Fruit fly (Drosophila melanogaster): Measurements from ENCODE around the gene Dhc64C.

Dhc64C gene

DNA sequence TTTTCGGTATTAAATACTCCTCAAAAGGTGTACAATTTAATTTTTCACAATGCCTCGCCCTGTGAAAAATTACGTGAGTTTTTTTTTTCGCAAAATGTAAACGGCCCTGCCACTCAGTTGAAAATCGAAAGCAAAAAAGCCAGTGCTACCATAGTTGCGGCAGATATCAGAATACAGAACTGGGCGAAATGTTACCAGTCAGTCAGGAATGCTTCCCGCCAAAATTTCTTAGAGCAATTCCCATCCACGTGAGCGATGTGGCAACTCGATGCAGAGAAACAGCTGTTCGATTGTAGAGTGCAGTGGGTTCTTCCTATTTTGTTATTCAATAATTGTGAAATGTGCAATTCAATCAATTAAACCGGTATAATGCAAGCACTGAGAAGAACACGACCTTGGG is at the start of gene Dhc64C, which contains the start of gene LeuRS-m:
Dhc64C (minus strand) TSS at position 104 of the 400 bp plus-strand sequence.
LeuRS-m (plus strand) TSS at position 270 of the 400 bp plus-strand sequence.
- TF ChIP-seq Ets98B (GFP tag; IDR thresholded peaks at IDR 0.05) (0 out of 2 replicates have a peak, but pooled peaks have one; percentile 14), CG8159 (tag; optimal IDR thresholded peaks at IDR 0.05) (no peak)

DNA sequence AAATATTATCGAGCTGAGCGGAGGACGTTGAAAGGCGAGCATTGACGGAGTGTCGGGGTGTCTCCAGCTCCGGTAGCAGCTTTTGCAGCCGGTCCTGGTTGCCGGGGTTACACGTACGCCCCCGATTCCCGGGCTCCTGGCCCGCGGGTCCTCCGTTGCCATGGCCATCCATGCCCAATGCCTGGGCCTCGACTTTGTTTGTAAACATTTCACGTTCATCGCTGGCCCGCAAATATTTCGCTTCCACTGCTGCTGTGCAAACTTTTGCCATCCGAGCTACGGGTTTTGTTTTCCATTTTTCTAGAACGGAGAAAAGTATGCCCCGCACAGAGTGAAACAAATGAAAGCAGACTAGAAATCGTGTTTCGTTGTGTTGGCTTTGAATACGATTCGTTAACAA is 35.5 kb upstream of the Dhc64C start, which contains the start of gene Dnah3:
Dnah3 (plus strand) TSS at position 301 of the 400 bp plus-strand sequence.
- no peak for TF ChIP-seq rn (GFP tag; IDR thresholded peaks at IDR 0.05)
- no peak for TF ChIP-seq EcR (GFP tag; optimal IDR thresholded peaks at IDR 0.05)
- no peak for TF ChIP-seq Snoo (tag; optimal IDR thresholded peaks at IDR 0.05)
- no peak for TF ChIP-seq CG32121 (GFP tag; IDR thresholded peaks at IDR 0.05)
- no peak for TF ChIP-seq CG4496 (GFP tag; IDR thresholded peaks at IDR 0.05)
- TF ChIP-seq CG9948 (tag; optimal IDR thresholded peaks at IDR 0.05), result no peak
- no peak for TF ChIP-seq CG15710 (tag; optimal IDR thresholded peaks at IDR 0.05)
- no peak for TF ChIP-seq CG13204 (GFP tag; optimal IDR thresholded peaks at IDR 0.05)
- TF ChIP-seq CG12605 (GFP tag; IDR thresholded peaks at IDR 0.05), result no peak
- no peak for TF ChIP-seq CG14655 (GFP tag; optimal IDR thresholded peaks at IDR 0.05)
- no peak for TF ChIP-seq D1 (tag; optimal IDR thresholded peaks at IDR 0.05)
- no peak for TF ChIP-seq CG17806 (tag; optimal IDR thresholded peaks at IDR 0.05)
- TF ChIP-seq Pif1B (GFP tag; optimal IDR thresholded peaks at IDR 0.05), result no peak
- no peak for TF ChIP-seq Pif1A (GFP tag; optimal IDR thresholded peaks at IDR 0.05)
- no peak for TF ChIP-seq gl (tag; optimal IDR thresholded peaks at IDR 0.05)

- TF ChIP-seq CG4496 (GFP tag; IDR thresholded peaks at IDR 0.05) (no peak), Pif1B (GFP tag; optimal IDR thresholded peaks at IDR 0.05) (no peak), CG8159 (tag; optimal IDR thresholded peaks at IDR 0.05) (no peak), Ets98B (GFP tag; IDR thresholded peaks at IDR 0.05) (no peak), CG17806 (tag; optimal IDR thresholded peaks at IDR 0.05) (no peak), CG14655 (GFP tag; optimal IDR thresholded peaks at IDR 0.05) (no peak), CG10348 (GFP tag; IDR thresholded peaks at IDR 0.05) (no peak), Pif1A (GFP tag; optimal IDR thresholded peaks at IDR 0.05) (no peak), CG34367 (tag; optimal IDR thresholded peaks at IDR 0.05) (no peak), Snoo (tag; optimal IDR thresholded peaks at IDR 0.05) (no peak), CG12605 (GFP tag; IDR thresholded peaks at IDR 0.05) (no peak), CG8301 (tag; optimal IDR thresholded peaks at IDR 0.05) (no peak), EcR (GFP tag; optimal IDR thresholded peaks at IDR 0.05) (no peak), gl (tag; optimal IDR thresholded peaks at IDR 0.05) (no peak), CG15710 (tag; optimal IDR thresholded peaks at IDR 0.05) (no peak), fd96Ca (GFP tag; IDR thresholded peaks at IDR 0.05) (no peak), D1 (tag; optimal IDR thresholded peaks at IDR 0.05) (no peak), CG32121 (GFP tag; IDR thresholded peaks at IDR 0.05) (no peak), rn (GFP tag; IDR thresholded peaks at IDR 0.05) (no peak)
Measured at dm6 chr3L:4860370-4860769, 34.9 kb upstream of the Dhc64C start, which contains the start of gene CG32235. CG32235 (minus strand) TSS chr3L:4860470.

- TF ChIP-seq CG14655 (GFP tag; optimal IDR thresholded peaks at IDR 0.05) (no peak), Ets98B (GFP tag; IDR thresholded peaks at IDR 0.05) (no peak), Pif1B (GFP tag; optimal IDR thresholded peaks at IDR 0.05) (no peak), rn (GFP tag; IDR thresholded peaks at IDR 0.05) (no peak), CG17806 (tag; optimal IDR thresholded peaks at IDR 0.05) (no peak), gl (tag; optimal IDR thresholded peaks at IDR 0.05) (no peak), CG13204 (GFP tag; optimal IDR thresholded peaks at IDR 0.05) (no peak), fd96Ca (GFP tag; IDR thresholded peaks at IDR 0.05) (no peak), CG12605 (GFP tag; IDR thresholded peaks at IDR 0.05) (no peak), Pif1A (GFP tag; optimal IDR thresholded peaks at IDR 0.05) (no peak), CG4496 (GFP tag; IDR thresholded peaks at IDR 0.05) (no peak), CG8159 (tag; optimal IDR thresholded peaks at IDR 0.05) (no peak), Snoo (tag; optimal IDR thresholded peaks at IDR 0.05) (no peak), CG32121 (GFP tag; IDR thresholded peaks at IDR 0.05) (no peak), CG9948 (tag; optimal IDR thresholded peaks at IDR 0.05) (no peak), EcR (GFP tag; optimal IDR thresholded peaks at IDR 0.05) (no peak), CG10348 (GFP tag; IDR thresholded peaks at IDR 0.05) (no peak), CG8301 (tag; optimal IDR thresholded peaks at IDR 0.05) (no peak)
Measured at dm6 chr3L:4855208-4855607, 29.7 kb upstream of the Dhc64C start.

- TF ChIP-seq CG17806 (tag; optimal IDR thresholded peaks at IDR 0.05) (no peak), CG10348 (GFP tag; IDR thresholded peaks at IDR 0.05) (no peak), Ets98B (GFP tag; IDR thresholded peaks at IDR 0.05) (no peak), CG9948 (tag; optimal IDR thresholded peaks at IDR 0.05) (no peak), CG34367 (tag; optimal IDR thresholded peaks at IDR 0.05) (no peak), gl (tag; optimal IDR thresholded peaks at IDR 0.05) (no peak)
Measured at dm6 chr3L:4854153-4854552, 28.7 kb upstream of the Dhc64C start.

dm6 chr3L:4853070-4853469 is 27.6 kb upstream of the Dhc64C start:
- no peak for TF ChIP-seq CG17806 (tag; optimal IDR thresholded peaks at IDR 0.05)
- no peak for TF ChIP-seq CG8159 (tag; optimal IDR thresholded peaks at IDR 0.05)
- no peak for TF ChIP-seq Pif1B (GFP tag; optimal IDR thresholded peaks at IDR 0.05)
- no peak for TF ChIP-seq CG9948 (tag; optimal IDR thresholded peaks at IDR 0.05)
